Worm (Caenorhabditis elegans): ENCODE data around the gene lmd-5.

- TF ChIP-seq mls-2 (tag; optimal IDR thresholded peaks at IDR 0.05) (no peak), lin-13 (tag; optimal IDR thresholded peaks at IDR 0.05) (no peak), unc-39 (tag; optimal IDR thresholded peaks at IDR 0.05) (no peak), mep-1 (tag; optimal IDR thresholded peaks at IDR 0.05) (no peak), unc-62 (GFP tag; optimal IDR thresholded peaks at IDR 0.05) (no peak), blmp-1 (tag; optimal IDR thresholded peaks at IDR 0.05) (no peak), M03D4.4 (tag; optimal IDR thresholded peaks at IDR 0.05) (no peak), elt-3 (tag; optimal IDR thresholded peaks at IDR 0.05) (no peak), nhr-76 (tag; optimal IDR thresholded peaks at IDR 0.05) (no peak)
Observed at ce11 chrV:7140368-7140767, 16.9 kb downstream of the lmd-5 start.
